Worm (Caenorhabditis elegans): ENCODE measurements around the gene F18H3.4.
A peak's percentile ranks its signal among the peaks of the same experiment; 100 is the strongest.

Gene F18H3.4

DNA sequence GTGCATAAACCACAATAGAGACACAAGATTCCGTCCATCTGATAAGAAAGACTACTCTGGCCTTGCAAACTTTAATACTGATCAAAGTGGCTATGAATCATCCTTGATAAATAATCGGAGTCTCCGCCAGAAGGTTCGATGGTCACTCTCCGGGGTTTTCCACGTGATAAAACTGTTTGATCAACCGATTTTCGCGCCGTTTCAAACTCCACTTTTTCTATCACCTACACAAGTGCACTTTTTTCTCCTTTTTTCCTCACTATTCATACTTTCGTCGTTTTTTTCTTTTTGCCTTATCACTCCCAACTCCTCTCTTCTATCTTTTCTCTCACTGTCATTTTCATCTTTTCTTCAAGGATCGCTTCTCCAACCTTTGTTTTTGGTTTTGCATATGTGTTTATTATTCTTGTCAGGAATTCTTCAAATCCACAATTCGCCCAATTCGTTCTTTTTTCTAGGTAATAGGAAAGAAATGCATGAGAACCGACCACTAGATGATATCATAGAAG lies at the start of gene F18H3.4:
Gene F18H3.4, plus strand, starts transcription at position 459 of the 509 bp plus-strand sequence.
- TF ChIP-seq ztf-11 (tag; optimal IDR thresholded peaks at IDR 0.05) (no peak), ceh-82 (tag; optimal IDR thresholded peaks at IDR 0.05) (peak in 1 of 3 experiments; percentile 30), unc-98 (GFP tag; IDR thresholded peaks at IDR 0.05) (no peak), ceh-90 (tag; optimal IDR thresholded peaks at IDR 0.05) (no peak), fkh-10 (GFP tag; optimal IDR thresholded peaks at IDR 0.05) (no peak), nhr-12 (tag; optimal IDR thresholded peaks at IDR 0.05) (no peak), nhr-20 (tag; optimal IDR thresholded peaks at IDR 0.05) (peak; percentile 93), nhr-76 (tag; optimal IDR thresholded peaks at IDR 0.05) (no peak), egl-13 (tag; optimal IDR thresholded peaks at IDR 0.05) (peak; percentile 24), hpl-2 (GFP tag; optimal IDR thresholded peaks at IDR 0.05) (no peak), lir-3 (tag; optimal IDR thresholded peaks at IDR 0.05; ENCODE audit: poor library complexity) (no peak), mab-9 (GFP tag; IDR thresholded peaks at IDR 0.05) (no peak), elt-2 (tag; optimal IDR thresholded peaks at IDR 0.05) (peak; percentile 98), blmp-1 (tag; optimal IDR thresholded peaks at IDR 0.05) (peak; percentile 37), efl-3 (GFP tag; optimal IDR thresholded peaks at IDR 0.05) (no peak), unc-86 (tag; optimal IDR thresholded peaks at IDR 0.05) (no peak), nhr-28 (tag; optimal IDR thresholded peaks at IDR 0.05) (no peak), tbx-2 (tag; optimal IDR thresholded peaks at IDR 0.05) (peak; percentile 14), mdl-1 (tag; optimal IDR thresholded peaks at IDR 0.05) (peak in 1 of 2 experiments; percentile 79), lin-14 (GFP tag; optimal IDR thresholded peaks at IDR 0.05) (peak; percentile 57), xbp-1 (tag; optimal IDR thresholded peaks at IDR 0.05) (no peak), C04F5.9 (tag; optimal IDR thresholded peaks at IDR 0.05) (no peak), unc-30 (tag; optimal IDR thresholded peaks at IDR 0.05) (no peak), grh-1 (GFP tag; IDR thresholded peaks at IDR 0.05) (no peak), ceh-8 (GFP tag; optimal IDR thresholded peaks at IDR 0.05) (no peak), nhr-237 (tag; optimal IDR thresholded peaks at IDR 0.05) (no peak), snu-23 (GFP tag; optimal IDR thresholded peaks at IDR 0.05) (peak; percentile 47), nhr-71 (tag; optimal IDR thresholded peaks at IDR 0.05) (peak; percentile 80), dpl-1 (GFP tag; optimal IDR thresholded peaks at IDR 0.05) (peak; percentile 19 to 42 (median 23)), dsc-1 (tag; optimal IDR thresholded peaks at IDR 0.05) (no peak), ama-1 (optimal IDR thresholded peaks at IDR 0.05) (no peak), hlh-4 (tag; optimal IDR thresholded peaks at IDR 0.05) (no peak), nhr-90 (tag; optimal IDR thresholded peaks at IDR 0.05; ENCODE audit: poor library complexity) (peak; percentile 73), nhr-77 (tag; optimal IDR thresholded peaks at IDR 0.05) (peak; percentile 36), ceh-88 (GFP tag; IDR thresholded peaks at IDR 0.05) (no peak), jun-1 (tag; optimal IDR thresholded peaks at IDR 0.05) (peak; percentile 51), sox-4 (tag; optimal IDR thresholded peaks at IDR 0.05) (no peak), sptf-1 (tag; optimal IDR thresholded peaks at IDR 0.05) (no peak), tlp-1 (tag; optimal IDR thresholded peaks at IDR 0.05) (peak; percentile 42), swsn-7 (tag; optimal IDR thresholded peaks at IDR 0.05) (no peak), fos-1 (tag; optimal IDR thresholded peaks at IDR 0.05) (peak; percentile 57), lin-35 (GFP tag; optimal IDR thresholded peaks at IDR 0.05) (peak in 1 of 2 experiments; percentile 78), C34B4.2 (tag; optimal IDR thresholded peaks at IDR 0.05) (no peak), aly-2 (tag; optimal IDR thresholded peaks at IDR 0.05) (no peak), nhr-19 (GFP tag; conservative IDR thresholded peaks at IDR 0.05) (peak; percentile 53), mef-2 (tag; optimal IDR thresholded peaks at IDR 0.05) (no peak), nhr-47 (tag; optimal IDR thresholded peaks at IDR 0.05) (peak; percentile 31), mep-1 (tag; optimal IDR thresholded peaks at IDR 0.05) (peak; percentile 2), lin-39 (tag; optimal IDR thresholded peaks at IDR 0.05) (no peak), lsy-2 (tag; optimal IDR thresholded peaks at IDR 0.05) (peak in 1 of 2 experiments; percentile 41), elt-3 (tag; optimal IDR thresholded peaks at IDR 0.05) (peak in 4 of 6 experiments; percentile 36 to 75 (median 55)), nhr-85 (tag) (peak; percentile 81), alr-1 (tag; optimal IDR thresholded peaks at IDR 0.05; ENCODE audit: borderline replicate concordance) (no peak)

Measured in whole organism, L1 larva.